Worm (Caenorhabditis elegans) whole organism, mixed stage, embryonic: ENCODE measurements around the gene cbp-2.

Source experiments
- M03D4.4 ChIP-seq: sonication (generic microtip); optimal IDR thresholded peaks from 2 replicates; lab custom pipeline; 2017; ENCODE audit warnings: mild to moderate bottlenecking, missing genetic modification characterization, missing compliant biosample characterization
- bed-3 ChIP-seq: fragments of 200-800 bp; sonication (Bioruptor generic); optimal IDR thresholded peaks from 3 replicates; lab custom pipeline; 2018; ENCODE audit warnings: mild to moderate bottlenecking, missing genetic modification characterization, moderate library complexity, missing compliant biosample characterization
- ceh-39 ChIP-seq: fragments of 150-350 bp; optimal IDR thresholded peaks from 2 replicates; lab custom pipeline; 2014; ENCODE audit warnings: missing biosample characterization, missing genetic modification characterization
- ceh-43 ChIP-seq: fragments of 200-800 bp; sonication (Bioruptor generic); optimal IDR thresholded peaks from 2 replicates; lab custom pipeline; 2018; ENCODE audit warnings: mild to moderate bottlenecking, missing genetic modification characterization, moderate library complexity, missing compliant biosample characterization
- ceh-83 ChIP-seq: fragments of 200-800 bp; sonication (Bioruptor generic); optimal IDR thresholded peaks from 2 replicates; lab custom pipeline; 2018; ENCODE audit warnings: mild to moderate bottlenecking, missing genetic modification characterization, missing compliant biosample characterization
- ces-1 ChIP-seq: fragments of 150-350 bp; optimal IDR thresholded peaks from 2 replicates; lab custom pipeline; 2014; ENCODE audit warnings: missing biosample characterization, missing genetic modification reagents, missing genetic modification characterization
- cnd-1 ChIP-seq: fragments of 200-800 bp; sonication (Bioruptor generic); optimal IDR thresholded peaks from 2 replicates; lab custom pipeline; 2018; ENCODE audit warnings: mild to moderate bottlenecking, missing genetic modification characterization, missing compliant biosample characterization
- drap-1 ChIP-seq: fragments of 200-800 bp; sonication (Bioruptor generic); optimal IDR thresholded peaks from 3 replicates; lab custom pipeline; 2018; ENCODE audit warnings: mild to moderate bottlenecking, missing genetic modification characterization, missing compliant biosample characterization
- flh-1 ChIP-seq: fragments of 200-800 bp; sonication (Bioruptor generic); optimal IDR thresholded peaks from 2 replicates; lab custom pipeline; 2018; ENCODE audit warnings: mild to moderate bottlenecking, missing genetic modification characterization, moderate library complexity, missing compliant biosample characterization
- ham-2 ChIP-seq: fragments of 200-800 bp; sonication (Bioruptor generic); optimal IDR thresholded peaks from 2 replicates; lab custom pipeline; 2018; ENCODE audit warnings: mild to moderate bottlenecking, missing genetic modification characterization, missing compliant biosample characterization
- hlh-1 ChIP-seq: fragments of 150-350 bp; optimal IDR thresholded peaks from 2 replicates; lab custom pipeline; 2014; ENCODE audit warnings: missing biosample characterization, missing genetic modification reagents, missing genetic modification characterization
- lin-32 ChIP-seq: fragments of 200-800 bp; sonication (Bioruptor generic); optimal IDR thresholded peaks from 2 replicates; lab custom pipeline; 2018; ENCODE audit warnings: mild to moderate bottlenecking, missing genetic modification characterization, missing compliant biosample characterization
- mls-2 ChIP-seq: sonication (generic microtip); optimal IDR thresholded peaks from 2 replicates; lab custom pipeline; 2016; ENCODE audit warnings: mild to moderate bottlenecking, missing genetic modification characterization, moderate library complexity, missing compliant biosample characterization
- nhr-12 ChIP-seq: fragments of 150-350 bp; optimal IDR thresholded peaks from 2 replicates; lab custom pipeline; 2014; ENCODE audit warnings: missing biosample characterization, missing genetic modification characterization
- nhr-2 ChIP-seq: fragments of 150-350 bp; optimal IDR thresholded peaks from 2 replicates; lab custom pipeline; 2014; ENCODE audit warnings: missing biosample characterization, missing genetic modification characterization
- nhr-237 ChIP-seq: fragments of 150-350 bp; optimal IDR thresholded peaks from 2 replicates; lab custom pipeline; 2014; ENCODE audit warnings: missing biosample characterization, missing genetic modification characterization
- nhr-76 ChIP-seq: sonication (generic microtip); optimal IDR thresholded peaks from 2 replicates; lab custom pipeline; 2017; ENCODE audit warnings: missing biosample characterization, missing genetic modification characterization
- pha-4 ChIP-seq: fragments of 150-350 bp; optimal IDR thresholded peaks from 2 replicates; lab custom pipeline; 2018; ENCODE audit warnings: missing biosample characterization, missing genetic modification reagents, missing genetic modification characterization
- sem-2 ChIP-seq: fragments of 200-800 bp; sonication (Bioruptor generic); optimal IDR thresholded peaks from 2 replicates; lab custom pipeline; 2018; ENCODE audit warnings: mild to moderate bottlenecking, missing genetic modification characterization, missing compliant biosample characterization
- snpc-4 ChIP-seq: fragments of 150-350 bp; optimal IDR thresholded peaks from 2 replicates; lab custom pipeline; 2014; ENCODE audit warnings: missing biosample characterization, missing genetic modification characterization
- sptf-1 ChIP-seq: sonication (generic microtip); optimal IDR thresholded peaks from 2 replicates; lab custom pipeline; 2017; ENCODE audit warnings: mild to moderate bottlenecking, missing genetic modification characterization, moderate library complexity, missing compliant biosample characterization
- tbx-8 ChIP-seq: fragments of 200-800 bp; sonication (Bioruptor generic); optimal IDR thresholded peaks from 2 replicates; lab custom pipeline; 2018; ENCODE audit warnings: mild to moderate bottlenecking, missing genetic modification characterization, moderate library complexity, missing compliant biosample characterization
- unc-120 ChIP-seq: sonication (generic microtip); optimal IDR thresholded peaks from 2 replicates; lab custom pipeline; 2017; ENCODE audit warnings: missing genetic modification characterization, missing compliant biosample characterization; ENCODE audit not compliant: poor library complexity, severe bottlenecking
- unc-39 ChIP-seq: fragments of 150-350 bp; optimal IDR thresholded peaks from 2 replicates; lab custom pipeline; 2014; ENCODE audit warnings: missing biosample characterization, missing genetic modification characterization
- unc-62 ChIP-seq: fragments of 150-350 bp; optimal IDR thresholded peaks from 2 replicates; lab custom pipeline; 2014; ENCODE audit warnings: missing biosample characterization, missing genetic modification reagents, missing genetic modification characterization
- zip-8 ChIP-seq: fragments of 150-350 bp; optimal IDR thresholded peaks from 2 replicates; lab custom pipeline; 2014; ENCODE audit warnings: missing biosample characterization, missing genetic modification characterization

The cbp-2 gene

ce11 chrIII:9929525-9929924 is 6.6 kb downstream of the cbp-2 start:
- no peak for TF ChIP-seq flh-1 (GFP tag; lab: Kevin White, UChicago)
- TF ChIP-seq M03D4.4 (tag; lab: Kevin White, UChicago), result no peak
- no peak for TF ChIP-seq ceh-43
- TF ChIP-seq unc-62, result no peak
- no peak for TF ChIP-seq ceh-39 (tag; lab: Kevin White, UChicago)
- TF ChIP-seq pha-4 (tag; lab: Kevin White, UChicago), result no peak
- no peak for TF ChIP-seq mls-2 (tag; lab: Kevin White, UChicago)
- TF ChIP-seq hlh-1 (tag; lab: Kevin White, UChicago), result no peak
- TF ChIP-seq drap-1 (GFP tag; lab: Kevin White, UChicago), result no peak
- no peak for TF ChIP-seq unc-39 (tag; lab: Kevin White, UChicago)
- TF ChIP-seq nhr-76 (tag; lab: Kevin White, UChicago), result no peak

- TF ChIP-seq ham-2 (GFP tag; lab: Kevin White, UChicago) (no peak), mls-2 (tag; lab: Kevin White, UChicago) (no peak), hlh-1 (tag; lab: Kevin White, UChicago) (no peak)
Observed at ce11 chrIII:9930406-9930805, 7.4 kb downstream of the cbp-2 start.

- TF ChIP-seq mls-2 (tag; lab: Kevin White, UChicago), result no peak
- TF ChIP-seq, all 35 proteins: peak for 0
Observed at ce11 chrIII:9932091-9932490, 9.1 kb downstream of the cbp-2 start, which contains the start of gene dec-7. dec-7 (plus strand) TSS chrIII:9932398.

ce11 chrIII:9941020-9941674 is 18.2 kb downstream of the cbp-2 start, which contains the start of the genes K03H1.9 and K03H1.12:
K03H1.9 (minus strand) TSS chrIII:9941490.
K03H1.12 (plus strand) TSS chrIII:9941624.
- no peak for TF ChIP-seq tbx-8 (GFP tag; lab: Kevin White, UChicago)
- TF ChIP-seq nhr-12 (tag; lab: Kevin White, UChicago), result no peak

- TF ChIP-seq bed-3 (GFP tag; lab: Kevin White, UChicago) (no peak), lin-32 (GFP tag; lab: Kevin White, UChicago) (no peak), nhr-2 (tag; lab: Kevin White, UChicago) (no peak), unc-62 (no peak), unc-120 (tag; lab: Kevin White, UChicago) (no peak), drap-1 (GFP tag; lab: Kevin White, UChicago) (no peak), zip-8 (no peak), mls-2 (tag; lab: Kevin White, UChicago) (no peak), sem-2 (GFP tag; lab: Kevin White, UChicago) (no peak)
Observed at ce11 chrIII:9944723-9945122, 21.7 kb downstream of the cbp-2 start, which contains the start of gene gln-2. gln-2 (minus strand) TSS chrIII:9944823.

ce11 chrIII:9946806-9947419 is 23.9 kb downstream of the cbp-2 start, which contains the start of gene K03H1.7:
K03H1.7 (plus strand) TSS chrIII:9947405.
- no peak for TF ChIP-seq nhr-237 (tag; lab: Kevin White, UChicago)
- no peak for TF ChIP-seq flh-1 (GFP tag; lab: Kevin White, UChicago)
- TF ChIP-seq unc-62, result no peak
- TF ChIP-seq hlh-1 (tag; lab: Kevin White, UChicago), result no peak
- TF ChIP-seq ceh-83 (GFP tag; lab: Kevin White, UChicago), result no peak
- no peak for TF ChIP-seq bed-3 (GFP tag; lab: Kevin White, UChicago)
- no peak for TF ChIP-seq sptf-1 (tag; lab: Kevin White, UChicago)
- TF ChIP-seq ceh-43, result no peak
- TF ChIP-seq zip-8, result no peak
- TF ChIP-seq mls-2 (tag; lab: Kevin White, UChicago), result no peak
- no peak for TF ChIP-seq ceh-39 (tag; lab: Kevin White, UChicago)
- no peak for TF ChIP-seq nhr-2 (tag; lab: Kevin White, UChicago)
- no peak for TF ChIP-seq snpc-4 (tag; lab: Kevin White, UChicago)
- no peak for TF ChIP-seq cnd-1 (tag; lab: Kevin White, UChicago)
- no peak for TF ChIP-seq ces-1 (GFP tag; lab: Kevin White, UChicago)
